Worm (Caenorhabditis elegans): Measurements from ENCODE around the gene C35A5.10.

DNA sequence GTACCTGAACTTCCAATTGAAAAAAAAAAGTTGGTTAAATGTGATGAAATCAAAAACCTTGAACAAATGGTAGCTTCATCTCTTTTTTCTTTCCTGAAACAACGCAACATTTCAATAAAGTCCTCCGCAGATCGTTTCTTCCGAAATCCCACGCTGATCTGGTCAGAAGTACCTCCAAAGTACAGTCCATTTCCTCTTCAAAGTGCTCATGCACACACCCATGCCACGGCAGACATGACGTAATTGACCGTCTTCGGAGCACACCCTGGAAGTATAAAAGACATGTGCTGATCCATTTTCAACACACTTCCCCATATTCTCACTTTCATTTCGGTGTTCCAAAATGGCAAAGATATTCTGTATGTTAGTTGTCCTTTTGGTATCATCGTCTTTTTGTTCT is at the start of gene C35A5.10:
- TF ChIP-seq pes-1 (GFP tag; IDR thresholded peaks at IDR 0.05) (no peak), flt-1 (GFP tag; IDR thresholded peaks at IDR 0.05) (no peak), B0310.2 (tag; optimal IDR thresholded peaks at IDR 0.05) (no peak), scrt-1 (GFP tag; IDR thresholded peaks at IDR 0.05) (no peak)
